Fruit fly (Drosophila melanogaster): ENCODE results near the gene CG43317.

- no peak for TF ChIP-seq EcR (GFP tag; optimal IDR thresholded peaks at IDR 0.05)
- no peak for TF ChIP-seq Ets98B (GFP tag; IDR thresholded peaks at IDR 0.05)
- no peak for TF ChIP-seq CG8301 (tag; optimal IDR thresholded peaks at IDR 0.05)
- TF ChIP-seq CG4496 (GFP tag; IDR thresholded peaks at IDR 0.05) = no peak
- TF ChIP-seq fd96Ca (GFP tag; IDR thresholded peaks at IDR 0.05) = no peak
- no peak for TF ChIP-seq CG14655 (GFP tag; optimal IDR thresholded peaks at IDR 0.05)
- TF ChIP-seq D1 (tag; optimal IDR thresholded peaks at IDR 0.05) = no peak
- TF ChIP-seq Pif1A (GFP tag; optimal IDR thresholded peaks at IDR 0.05) = no peak
- TF ChIP-seq CG34367 (tag; optimal IDR thresholded peaks at IDR 0.05) = no peak
- no peak for TF ChIP-seq CG9948 (tag; optimal IDR thresholded peaks at IDR 0.05)
- no peak for TF ChIP-seq Snoo (tag; optimal IDR thresholded peaks at IDR 0.05)
- TF ChIP-seq CG17806 (tag; optimal IDR thresholded peaks at IDR 0.05) = no peak
These were observed 32.2 kb downstream of the CG43317 start, which contains the start of gene CG9593 for dm6 chr3R:15802006-15802405.

All from whole organism, pupa.